Worm (Caenorhabditis elegans) whole organism, L4 larva: ENCODE data around the gene chil-21.

ENCODE experiments used
- F37D6.2 ChIP-seq: sonication (generic microtip); optimal IDR thresholded peaks from 2 replicates; lab custom pipeline; 2016; ENCODE audit warnings: mild to moderate bottlenecking, missing genetic modification characterization, missing compliant biosample characterization
- F49E8.2 ChIP-seq: sonication (generic microtip); optimal IDR thresholded peaks from 2 replicates; lab custom pipeline; 2016; ENCODE audit warnings: missing compliant biosample characterization, mild to moderate bottlenecking, missing genetic modification characterization, borderline replicate concordance
- R02D3.7 ChIP-seq: fragments of 150-350 bp; sonication (generic microtip); optimal IDR thresholded peaks from 3 replicates; lab custom pipeline; 2014; ENCODE audit warnings: missing biosample characterization, missing genetic modification characterization
- T20F7.1 ChIP-seq: fragments of 200-800 bp; sonication (Bioruptor generic); optimal IDR thresholded peaks from 2 replicates; lab custom pipeline; 2018; ENCODE audit warnings: mild to moderate bottlenecking, missing genetic modification characterization, missing compliant biosample characterization
- T26A8.4 ChIP-seq: fragments of 200-800 bp; sonication (Bioruptor generic); IDR thresholded peaks from 2 replicates; pipeline ENCODE4 v1.3.6; 2022; ENCODE audit warnings: missing genetic modification characterization, missing compliant biosample characterization
- Y5F2A.4 ChIP-seq: fragments of 200-800 bp; sonication (Bioruptor generic); optimal IDR thresholded peaks from 2 replicates; lab custom pipeline; 2018; ENCODE audit warnings: mild to moderate bottlenecking, missing genetic modification characterization, missing compliant biosample characterization
- ZK337.2 ChIP-seq: fragments of 200-800 bp; sonication (Bioruptor generic); IDR thresholded peaks from 2 replicates; pipeline ENCODE4 v1.3.6; 2022; ENCODE audit warnings: missing genetic modification reagents, missing genetic modification characterization, missing compliant biosample characterization
- ZK546.5 ChIP-seq, 2 experiments: sonication (generic microtip); optimal IDR thresholded peaks; 2 replicates each; lab custom pipeline; 2017; ENCODE audit warnings: missing biosample characterization in 2 of 2, missing genetic modification characterization in 2 of 2
- aly-2 ChIP-seq: sonication (generic microtip); optimal IDR thresholded peaks from 2 replicates; lab custom pipeline; 2018; ENCODE audit warnings: missing biosample characterization, missing genetic modification characterization
- arid-1 ChIP-seq: fragments of 200-800 bp; sonication (Bioruptor generic); conservative IDR thresholded peaks from 2 replicates; pipeline ENCODE4 v1.3.6; 2022; ENCODE audit warnings: missing genetic modification reagents, missing genetic modification characterization, missing compliant biosample characterization
- attf-4 ChIP-seq: sonication (generic microtip); optimal IDR thresholded peaks from 3 replicates; lab custom pipeline; 2017; ENCODE audit warnings: missing biosample characterization, missing genetic modification characterization
- ceh-20 ChIP-seq: fragments of 200-800 bp; sonication (Bioruptor generic); IDR thresholded peaks from 2 replicates; pipeline ENCODE4 v1.3.6; 2022; ENCODE audit warnings: missing genetic modification reagents, missing genetic modification characterization, missing compliant biosample characterization
- ceh-62 ChIP-seq: sonication (generic microtip); optimal IDR thresholded peaks from 2 replicates; lab custom pipeline; 2017; ENCODE audit warnings: missing biosample characterization, missing genetic modification characterization
- ceh-82 ChIP-seq: sonication (generic microtip); optimal IDR thresholded peaks from 2 replicates; lab custom pipeline; 2017; ENCODE audit warnings: missing biosample characterization, missing genetic modification characterization
- cey-2 ChIP-seq: sonication (generic microtip); optimal IDR thresholded peaks from 3 replicates; lab custom pipeline; 2017; ENCODE audit warnings: missing genetic modification characterization, mild to moderate bottlenecking, missing compliant biosample characterization, antibody characterized with exemption, borderline replicate concordance; ENCODE audit not compliant: insufficient read depth
- daf-16 ChIP-seq, 3 experiments: sonication (generic microtip); optimal IDR thresholded peaks; 2 replicates each; lab custom pipeline; 2016 to 2017; ENCODE audit warnings: missing genetic modification characterization in 3 of 3, missing genetic modification reagents in 3 of 3, mild to moderate bottlenecking in 2 of 3, missing compliant biosample characterization in 2 of 3, missing biosample characterization in 1 of 3, moderate library complexity in 1 of 3
- daf-19 ChIP-seq: fragments of 200-800 bp; sonication (Bioruptor generic); conservative IDR thresholded peaks from 2 replicates; pipeline ENCODE4 v1.3.6; 2022; ENCODE audit warnings: missing genetic modification characterization, missing compliant biosample characterization
- dmd-6 ChIP-seq: fragments of 200-800 bp; sonication (Bioruptor generic); IDR thresholded peaks from 2 replicates; pipeline ENCODE4 v1.3.6; 2022; ENCODE audit warnings: missing genetic modification reagents, missing genetic modification characterization, missing compliant biosample characterization
- dpl-1 ChIP-seq: fragments of 150-350 bp; optimal IDR thresholded peaks from 2 replicates; lab custom pipeline; 2014; ENCODE audit warnings: missing biosample characterization, missing genetic modification reagents, missing genetic modification characterization
- egl-43 ChIP-seq: fragments of 200-800 bp; sonication (Bioruptor generic); IDR thresholded peaks from 2 replicates; pipeline ENCODE4 v1.3.6; 2022; ENCODE audit warnings: missing genetic modification reagents, missing genetic modification characterization, missing compliant biosample characterization
- hlh-11 ChIP-seq: fragments of 200-800 bp; sonication (Bioruptor generic); optimal IDR thresholded peaks from 2 replicates; lab custom pipeline; 2018; ENCODE audit warnings: mild to moderate bottlenecking, missing genetic modification characterization, missing compliant biosample characterization
- hlh-30 ChIP-seq: sonication (generic microtip); optimal IDR thresholded peaks from 2 replicates; lab custom pipeline; 2017; ENCODE audit warnings: antibody characterized with exemption, mild to moderate bottlenecking, missing genetic modification characterization, missing compliant biosample characterization; ENCODE audit not compliant: insufficient read depth
- lin-1 ChIP-seq: fragments of 200-800 bp; sonication (Bioruptor generic); IDR thresholded peaks from 2 replicates; pipeline ENCODE4 v1.3.6; 2022; ENCODE audit warnings: missing genetic modification reagents, missing genetic modification characterization, missing compliant biosample characterization
- lin-15B ChIP-seq: fragments of 150-350 bp; sonication (generic microtip); optimal IDR thresholded peaks from 3 replicates; lab custom pipeline; 2014; ENCODE audit warnings: missing biosample characterization, missing genetic modification characterization
- lir-3 ChIP-seq: sonication (generic microtip); optimal IDR thresholded peaks from 2 replicates; lab custom pipeline; 2016; ENCODE audit warnings: mild to moderate bottlenecking, missing genetic modification characterization, missing compliant biosample characterization
- madf-5 ChIP-seq, 2 experiments: fragments of 200-800 bp; sonication (Bioruptor generic); IDR thresholded peaks; 2 replicates each; pipeline ENCODE4 v1.3.6; 2022; ENCODE audit warnings: missing compliant biosample characterization in 2 of 2, missing genetic modification characterization in 2 of 2
- mes-2 ChIP-seq: sonication (generic microtip); optimal IDR thresholded peaks from 2 replicates; lab custom pipeline; 2016; ENCODE audit warnings: missing genotype, mild to moderate bottlenecking, missing genetic modification characterization, missing compliant biosample characterization; ENCODE audit not compliant: poor library complexity, severe bottlenecking
- mxl-2 ChIP-seq: fragments of 200-800 bp; sonication (Bioruptor generic); conservative IDR thresholded peaks from 2 replicates; pipeline ENCODE4 v1.3.6; 2022; ENCODE audit warnings: missing genetic modification reagents, missing genetic modification characterization, missing compliant biosample characterization
- mxl-3 ChIP-seq: fragments of 200-800 bp; sonication (Bioruptor generic); optimal IDR thresholded peaks from 2 replicates; lab custom pipeline; 2018; ENCODE audit warnings: mild to moderate bottlenecking, missing genetic modification characterization, missing compliant biosample characterization
- nhr-102 ChIP-seq: sonication (generic microtip); optimal IDR thresholded peaks from 2 replicates; lab custom pipeline; 2016; ENCODE audit warnings: mild to moderate bottlenecking, missing genetic modification characterization, moderate library complexity, missing compliant biosample characterization
- nhr-11 ChIP-seq: fragments of 150-350 bp; optimal IDR thresholded peaks from 2 replicates; lab custom pipeline; 2014; ENCODE audit warnings: missing biosample characterization, missing genetic modification characterization
- nhr-111 ChIP-seq: fragments of 200-800 bp; sonication (Bioruptor generic); optimal IDR thresholded peaks from 2 replicates; lab custom pipeline; 2018; ENCODE audit warnings: mild to moderate bottlenecking, missing genetic modification characterization, missing compliant biosample characterization
- nhr-25 ChIP-seq: sonication (generic microtip); optimal IDR thresholded peaks from 2 replicates; lab custom pipeline; 2017; ENCODE audit warnings: missing genetic modification characterization, mild to moderate bottlenecking, missing compliant biosample characterization, antibody characterized with exemption, moderate library complexity, borderline replicate concordance; ENCODE audit not compliant: insufficient read depth
- nhr-28 ChIP-seq: fragments of 150-350 bp; optimal IDR thresholded peaks from 2 replicates; lab custom pipeline; 2014; ENCODE audit warnings: missing biosample characterization, missing genetic modification characterization
- nhr-41 ChIP-seq: fragments of 200-800 bp; sonication (Bioruptor generic); IDR thresholded peaks from 2 replicates; pipeline ENCODE4 v1.3.6; 2022; ENCODE audit warnings: missing genetic modification reagents, missing genetic modification characterization, missing compliant biosample characterization
- nhr-48 ChIP-seq: sonication (generic microtip); optimal IDR thresholded peaks from 2 replicates; lab custom pipeline; 2016; ENCODE audit warnings: mild to moderate bottlenecking, missing genetic modification characterization, missing compliant biosample characterization
- nhr-77 ChIP-seq: fragments of 150-350 bp; optimal IDR thresholded peaks from 2 replicates; lab custom pipeline; 2014; ENCODE audit warnings: missing biosample characterization, missing genetic modification characterization
- pha-4 ChIP-seq, 2 experiments: fragments of 150-350 bp in 1 of 2; fragments of 200-800 bp in 1 of 2; sonication (Bioruptor generic) in 1 of 2; IDR thresholded peaks in 1 of 2; optimal IDR thresholded peaks in 1 of 2; 2 replicates each; pipeline versions ENCODE4 v1.3.6 to Lab custom; 2014 to 2022; ENCODE audit warnings: missing genetic modification characterization in 2 of 2, missing genetic modification reagents in 2 of 2, missing biosample characterization in 1 of 2, missing compliant biosample characterization in 1 of 2
- pqm-1 ChIP-seq: sonication (generic microtip); optimal IDR thresholded peaks from 2 replicates; lab custom pipeline; 2017; ENCODE audit warnings: missing biosample characterization, missing genetic modification characterization
- saeg-2 ChIP-seq: fragments of 200-800 bp; sonication (Bioruptor generic); IDR thresholded peaks from 2 replicates; pipeline ENCODE4 v1.3.6; 2022; ENCODE audit warnings: missing genetic modification reagents, missing genetic modification characterization, missing compliant biosample characterization
- skn-1 ChIP-seq: fragments of 150-350 bp; optimal IDR thresholded peaks from 2 replicates; lab custom pipeline; 2014; ENCODE audit warnings: missing biosample characterization, missing genetic modification characterization
- spr-1 ChIP-seq: sonication (generic microtip); optimal IDR thresholded peaks from 2 replicates; lab custom pipeline; 2016; ENCODE audit warnings: mild to moderate bottlenecking, missing genetic modification characterization, missing compliant biosample characterization
- tra-1 ChIP-seq: fragments of 200-800 bp; sonication (Bioruptor generic); IDR thresholded peaks from 2 replicates; pipeline ENCODE4 v1.3.6; 2022; ENCODE audit warnings: missing genetic modification reagents, missing genetic modification characterization, missing compliant biosample characterization
- unc-62 ChIP-seq, 3 experiments: fragments of 150-350 bp in 1 of 3; sonication (generic microtip); optimal IDR thresholded peaks in 2 of 3; peaks in 1 of 3; 1 replicate in 1 of 3; 2 replicates in 2 of 3; lab custom pipeline; 2014 to 2017; ENCODE audit warnings: missing biosample characterization in 3 of 3, missing genetic modification characterization in 3 of 3, missing genetic modification reagents in 3 of 3, missing genotype in 1 of 3
- zip-2 ChIP-seq: fragments of 150-350 bp; optimal IDR thresholded peaks from 2 replicates; lab custom pipeline; 2014; ENCODE audit warnings: missing biosample characterization, missing genetic modification characterization
- ztf-7 ChIP-seq: fragments of 150-350 bp; optimal IDR thresholded peaks from 2 replicates; lab custom pipeline; 2014; ENCODE audit warnings: missing biosample characterization, missing genetic modification characterization

The chil-21 gene

DNA sequence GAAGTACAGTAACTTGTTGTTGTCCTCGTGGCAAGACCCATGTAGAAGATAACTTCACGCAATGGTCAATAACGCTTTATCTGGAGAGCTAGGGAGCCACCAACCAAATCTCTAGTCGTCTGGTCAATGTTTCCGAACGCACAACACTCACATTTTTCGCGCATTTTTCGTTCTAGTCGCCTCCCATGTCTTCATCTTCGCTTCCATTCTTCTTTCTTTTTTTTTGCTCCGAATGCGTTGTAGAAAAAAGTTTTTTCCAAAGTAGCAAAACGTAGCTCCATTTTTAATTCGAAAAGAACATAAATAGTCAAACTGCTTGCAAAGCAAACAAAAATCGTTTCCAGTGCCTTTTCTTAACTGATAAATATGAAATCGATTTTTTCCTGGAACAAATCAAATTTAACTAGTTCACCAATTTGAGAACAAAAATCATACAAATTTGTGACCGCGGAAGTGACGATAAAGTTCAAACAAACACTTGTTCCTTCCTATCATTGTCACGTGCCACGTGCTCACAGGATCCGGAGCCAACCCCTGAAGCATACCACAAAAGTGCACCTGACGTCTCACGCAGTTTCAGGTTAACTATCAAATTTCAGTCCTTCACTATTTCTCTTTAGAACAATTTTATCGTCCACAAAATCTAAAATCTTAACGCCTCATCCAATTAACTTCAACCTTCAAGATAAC, 42.8 kb downstream of the chil-21 start:
- peak; percentile 24 for TF ChIP-seq hlh-30
- no peak for TF ChIP-seq Y5F2A.4 (GFP tag; lab: Kevin White, UChicago)
- no peak for TF ChIP-seq saeg-2 (GFP tag; lab: Robert Waterston, UW)
- TF ChIP-seq pha-4 (GFP tag; IDR thresholded peaks at IDR 0.05; lab: Robert Waterston, UW): no peak
- no peak for TF ChIP-seq pha-4 (tag; optimal IDR thresholded peaks at IDR 0.05; lab: Kevin White, UChicago)
- TF ChIP-seq T26A8.4: no peak
- no peak for TF ChIP-seq mxl-3 (GFP tag; lab: Kevin White, UChicago)
- TF ChIP-seq egl-43 (GFP tag; lab: Robert Waterston, UW): no peak
- TF ChIP-seq dmd-6 (GFP tag; lab: Robert Waterston, UW): peak; percentile 58
- TF ChIP-seq nhr-11 (tag; lab: Kevin White, UChicago): no peak
- TF ChIP-seq daf-16 (GFP tag; optimal IDR thresholded peaks at IDR 0.05; lab: Kevin White, UChicago): no peak
- TF ChIP-seq daf-16 (tag; optimal IDR thresholded peaks at IDR 0.05; lab: Kevin White, UChicago): peak; percentile 10
- peak in 1 of 2 experiments; percentile 91 for TF ChIP-seq unc-62 (GFP tag; optimal IDR thresholded peaks at IDR 0.05 in 1 of 2; lab: Kevin White, UChicago)
- TF ChIP-seq unc-62 (tag; optimal IDR thresholded peaks at IDR 0.05; lab: Kevin White, UChicago): no peak
- TF ChIP-seq ceh-62 (tag; lab: Kevin White, UChicago): no peak
- TF ChIP-seq nhr-28 (tag; lab: Kevin White, UChicago): peak; percentile 37
- no peak for TF ChIP-seq tra-1 (GFP tag; lab: Robert Waterston, UW)
- TF ChIP-seq R02D3.7: no peak
- TF ChIP-seq spr-1 (tag; lab: Kevin White, UChicago): no peak
- no peak for TF ChIP-seq daf-19 (GFP tag; lab: Robert Waterston, UW)
- no peak for TF ChIP-seq dpl-1 (GFP tag; lab: Kevin White, UChicago)
- TF ChIP-seq cey-2: no peak
- TF ChIP-seq zip-2 (tag; lab: Kevin White, UChicago): no peak
- TF ChIP-seq madf-5 (GFP tag; IDR thresholded peaks at IDR 0.05; lab: Robert Waterston, UW): no peak
- no peak for TF ChIP-seq T20F7.1
- TF ChIP-seq F49E8.2 (tag; lab: Kevin White, UChicago): no peak
- peak; percentile 3 for TF ChIP-seq hlh-11 (tag; lab: Kevin White, UChicago)
- TF ChIP-seq lir-3 (tag; lab: Kevin White, UChicago): no peak
- TF ChIP-seq ceh-20 (GFP tag; lab: Robert Waterston, UW): no peak
- TF ChIP-seq nhr-48: no peak
- TF ChIP-seq ceh-82 (tag; lab: Kevin White, UChicago): no peak
- no peak for TF ChIP-seq nhr-111 (GFP tag; lab: Kevin White, UChicago)
- no peak for TF ChIP-seq mxl-2 (GFP tag; lab: Robert Waterston, UW)
- no peak for TF ChIP-seq lin-15B (tag; lab: Kevin White, UChicago)
- TF ChIP-seq ZK337.2 (GFP tag; lab: Robert Waterston, UW): no peak
- TF ChIP-seq attf-4 (tag; lab: Kevin White, UChicago): no peak

DNA sequence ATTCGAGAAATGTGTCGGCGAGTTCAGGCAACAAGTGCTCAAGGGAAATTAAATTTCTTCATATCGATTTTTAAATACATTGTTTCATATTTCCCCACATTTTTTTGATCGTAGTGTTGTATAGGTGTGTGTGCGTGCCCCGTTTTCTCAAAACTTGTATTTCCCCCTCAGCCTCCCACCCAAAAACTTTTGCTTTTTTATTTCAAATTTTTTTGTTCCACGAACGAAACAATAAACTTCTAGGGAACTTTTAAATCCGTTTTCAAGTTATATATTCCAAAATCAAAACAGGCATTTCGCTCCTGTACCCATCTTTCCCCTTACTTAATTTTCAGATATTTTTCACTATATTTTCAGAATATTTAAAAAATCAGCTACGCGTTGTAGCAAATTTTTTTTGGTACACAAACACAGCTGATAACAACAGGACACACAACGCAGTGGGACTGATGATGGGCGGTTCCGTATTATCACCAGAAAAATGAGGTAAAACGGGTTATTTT, 43.7 kb downstream of the chil-21 start, which contains the start of the genes M176.4 and M176.16:
M176.4 (plus strand) TSS at position 301 of the 503 bp plus-strand sequence.
M176.16 (plus strand) TSS at position 453 of the 503 bp plus-strand sequence.
- no peak for TF ChIP-seq nhr-41
- no peak for TF ChIP-seq T20F7.1
- no peak for TF ChIP-seq ztf-7
- TF ChIP-seq dpl-1 (GFP tag; lab: Kevin White, UChicago): no peak
- TF ChIP-seq F37D6.2 (tag; lab: Kevin White, UChicago): no peak
- TF ChIP-seq aly-2 (tag; lab: Kevin White, UChicago): no peak
- TF ChIP-seq nhr-102: no peak
- peak; percentile 30 for TF ChIP-seq pqm-1 (tag; lab: Kevin White, UChicago)
- no peak for TF ChIP-seq arid-1 (GFP tag; lab: Robert Waterston, UW)
- no peak for TF ChIP-seq skn-1 (tag; lab: Kevin White, UChicago)
- TF ChIP-seq nhr-25 (tag; lab: Kevin White, UChicago): no peak
- no peak for TF ChIP-seq ZK546.5 (tag; optimal IDR thresholded peaks at IDR 0.05; lab: Kevin White, UChicago)
- TF ChIP-seq daf-16 (GFP tag; optimal IDR thresholded peaks at IDR 0.05; lab: Kevin White, UChicago): no peak
- TF ChIP-seq daf-16 (tag; optimal IDR thresholded peaks at IDR 0.05; lab: Kevin White, UChicago): peak; percentile 40
- TF ChIP-seq ZK337.2 (GFP tag; lab: Robert Waterston, UW): no peak
- no peak for TF ChIP-seq ceh-20 (GFP tag; lab: Robert Waterston, UW)
- peak; percentile 18 for TF ChIP-seq mes-2 (tag; lab: Kevin White, UChicago)
- no peak for TF ChIP-seq lin-15B (tag; lab: Kevin White, UChicago)
- TF ChIP-seq daf-19 (GFP tag; lab: Robert Waterston, UW): no peak
- no peak for TF ChIP-seq hlh-30
- TF ChIP-seq lin-1 (GFP tag; lab: Robert Waterston, UW): no peak
- TF ChIP-seq nhr-77 (tag; lab: Kevin White, UChicago): peak; percentile 7
